Fruit fly (Drosophila melanogaster): ENCODE data around the gene Sc2.

dm6 chr3L:3929968-3930767 is 26.9 kb downstream of the Sc2 start:
- TF ChIP-seq CG12768 (GFP tag; optimal IDR thresholded peaks at IDR 0.05): no peak
- no peak for TF ChIP-seq Crg-1 (GFP tag; optimal IDR thresholded peaks at IDR 0.05)

Measured in whole organism, adult.